Fruit fly (Drosophila melanogaster) whole organism, embryonic: ENCODE results near the gene Nthl1.

ENCODE experiments used
- Blimp-1 ChIP-seq: fragments of 200-800 bp; sonication (Bioruptor generic); optimal IDR thresholded peaks from 3 replicates; lab custom pipeline; 2018; ENCODE audit warnings: missing biosample characterization, missing genetic modification characterization, mild to moderate bottlenecking, moderate library complexity, missing genetic modification reagents
- CG11085 ChIP-seq: fragments of 200-800 bp; sonication (Bioruptor generic); IDR thresholded peaks from 2 replicates; pipeline ENCODE4 v1.3.6; 2022; ENCODE audit warnings: missing biosample characterization, missing genetic modification characterization
- CG11247 ChIP-seq: fragments of 200-800 bp; sonication (Bioruptor generic); IDR thresholded peaks from 2 replicates; pipeline ENCODE4 v1.3.6; 2022; ENCODE audit warnings: missing biosample characterization, missing genetic modification characterization
- CG11456 ChIP-seq: fragments of 200-800 bp; sonication (Bioruptor generic); IDR thresholded peaks from 3 replicates; pipeline ENCODE4 v1.3.6; 2022; ENCODE audit warnings: missing biosample characterization, missing genetic modification characterization
- CG12744 ChIP-seq: fragments of 200-800 bp; sonication (Bioruptor generic); optimal IDR thresholded peaks from 2 replicates; lab custom pipeline; 2016; ENCODE audit warnings: missing biosample characterization, missing genetic modification characterization
- CG12942 ChIP-seq: fragments of 200-800 bp; sonication (Bioruptor generic); optimal IDR thresholded peaks from 3 replicates; lab custom pipeline; 2016; ENCODE audit warnings: missing biosample characterization, missing genetic modification characterization
- CG13296 ChIP-seq: fragments of 200-800 bp; sonication (Bioruptor generic); optimal IDR thresholded peaks from 3 replicates; lab custom pipeline; 2018; ENCODE audit warnings: missing biosample characterization, mild to moderate bottlenecking, missing genetic modification characterization
- CG14860 ChIP-seq: fragments of 200-800 bp; sonication (Bioruptor generic); IDR thresholded peaks from 3 replicates; pipeline ENCODE4 v1.3.6; 2022; ENCODE audit warnings: missing biosample characterization, missing genetic modification characterization; ENCODE audit not compliant: partially characterized antibody
- CG15696 ChIP-seq: fragments of 200-800 bp; sonication (Bioruptor generic); optimal IDR thresholded peaks from 2 replicates; lab custom pipeline; 2019; ENCODE audit warnings: missing biosample characterization, mild to moderate bottlenecking, missing genetic modification characterization, moderate library complexity
- CG30020 ChIP-seq: fragments of 200-800 bp; optimal IDR thresholded peaks from 2 replicates; lab custom pipeline; 2019; ENCODE audit warnings: missing biosample characterization, mild to moderate bottlenecking, missing genetic modification characterization, moderate library complexity
- CG30403 ChIP-seq: fragments of 200-800 bp; sonication (Bioruptor generic); optimal IDR thresholded peaks from 3 replicates; lab custom pipeline; 2016; ENCODE audit warnings: missing biosample characterization, missing genetic modification characterization
- CG8281 ChIP-seq: fragments of 200-800 bp; sonication (Bioruptor generic); optimal IDR thresholded peaks from 2 replicates; lab custom pipeline; 2018; ENCODE audit warnings: missing biosample characterization, mild to moderate bottlenecking, missing genetic modification characterization, moderate library complexity
- CG8359 ChIP-seq: fragments of 200-800 bp; sonication (Bioruptor generic); optimal IDR thresholded peaks from 2 replicates; lab custom pipeline; 2017; ENCODE audit warnings: missing biosample characterization, mild to moderate bottlenecking, missing genetic modification characterization, borderline replicate concordance
- CrebB ChIP-seq: fragments of 200-800 bp; sonication (Bioruptor generic); optimal IDR thresholded peaks from 3 replicates; lab custom pipeline; 2018; ENCODE audit warnings: missing biosample characterization, mild to moderate bottlenecking, missing genetic modification characterization
- Dek ChIP-seq: fragments of 200-800 bp; sonication (Bioruptor generic); optimal IDR thresholded peaks from 3 replicates; lab custom pipeline; 2019; ENCODE audit warnings: missing biosample characterization, mild to moderate bottlenecking, missing genetic modification characterization, moderate library complexity
- Dip2 ChIP-seq: fragments of 200-800 bp; sonication (Bioruptor generic); IDR thresholded peaks from 2 replicates; pipeline ENCODE4 v1.3.6; 2022; ENCODE audit warnings: missing biosample characterization, missing genetic modification characterization
- Dp ChIP-seq: fragments of 200-800 bp; sonication (Bioruptor generic); optimal IDR thresholded peaks from 2 replicates; lab custom pipeline; 2018; ENCODE audit warnings: missing biosample characterization, mild to moderate bottlenecking, missing genetic modification characterization, moderate library complexity
- Dref ChIP-seq: fragments of 200-800 bp; sonication (Bioruptor generic); IDR thresholded peaks from 2 replicates; pipeline ENCODE4 v1.3.6; 2022; ENCODE audit warnings: missing biosample characterization, missing genetic modification characterization
- Eip74EF ChIP-seq, 2 experiments: fragments of 200-800 bp in 1 of 2; fragments of >200 bp in 1 of 2; sonication (Bioruptor generic) in 1 of 2; optimal IDR thresholded peaks; 2 replicates each; lab custom pipeline; 2017 to 2019; ENCODE audit warnings: missing biosample characterization in 2 of 2, missing genetic modification characterization in 2 of 2, mild to moderate bottlenecking in 1 of 2, moderate library complexity in 1 of 2
- Elba2 ChIP-seq: fragments of 200-800 bp; sonication (Bioruptor generic); optimal IDR thresholded peaks from 3 replicates; lab custom pipeline; 2016; ENCODE audit warnings: missing biosample characterization, missing genetic modification characterization
- Fer2 ChIP-seq: fragments of 200-800 bp; sonication (Bioruptor generic); optimal IDR thresholded peaks from 2 replicates; lab custom pipeline; 2018; ENCODE audit warnings: missing biosample characterization, mild to moderate bottlenecking, missing genetic modification characterization, moderate library complexity
- Hr39 ChIP-seq: fragments of >200 bp; optimal IDR thresholded peaks from 2 replicates; lab custom pipeline; 2017
- Lhr ChIP-seq: fragments of 200-800 bp; sonication (Bioruptor generic); optimal IDR thresholded peaks from 3 replicates; lab custom pipeline; 2017; ENCODE audit warnings: mild to moderate bottlenecking, missing biosample characterization, missing genetic modification reagents, missing genetic modification characterization
- Myb ChIP-seq: fragments of 200-800 bp; sonication (Bioruptor generic); optimal IDR thresholded peaks from 2 replicates; lab custom pipeline; 2016; ENCODE audit warnings: missing biosample characterization, missing genetic modification characterization
- TFAM ChIP-seq: fragments of 200-800 bp; sonication (Bioruptor generic); optimal IDR thresholded peaks from 2 replicates; lab custom pipeline; 2017; ENCODE audit warnings: missing biosample characterization, missing genetic modification characterization, inconsistent platforms
- Tbp ChIP-seq: fragments of >200 bp; optimal IDR thresholded peaks from 2 replicates; lab custom pipeline; 2018; ENCODE audit warnings: missing biosample characterization, missing genetic modification characterization
- Usf ChIP-seq: fragments of 200-800 bp; sonication (Bioruptor generic); optimal IDR thresholded peaks from 2 replicates; lab custom pipeline; 2017; ENCODE audit warnings: missing genotype, missing biosample characterization, missing genetic modification characterization
- aop ChIP-seq: fragments of 200-800 bp; sonication (Bioruptor generic); IDR thresholded peaks from 2 replicates; pipeline ENCODE4 v1.3.6; 2022; ENCODE audit warnings: missing biosample characterization, missing genetic modification characterization
- ap ChIP-seq: fragments of 200-800 bp; sonication (Bioruptor generic); IDR thresholded peaks from 2 replicates; pipeline ENCODE4 v1.3.6; 2022; ENCODE audit warnings: missing biosample characterization, missing genetic modification characterization
- bab2 ChIP-seq: fragments of 200-800 bp; sonication (Bioruptor generic); optimal IDR thresholded peaks from 2 replicates; lab custom pipeline; 2016; ENCODE audit warnings: missing biosample characterization, missing genetic modification characterization
- bcd ChIP-seq: fragments of 200-800 bp; sonication (Bioruptor generic); optimal IDR thresholded peaks from 2 replicates; lab custom pipeline; 2017; ENCODE audit warnings: missing biosample characterization, mild to moderate bottlenecking, missing genetic modification characterization
- btn ChIP-seq: fragments of 200-800 bp; sonication (Bioruptor generic); optimal IDR thresholded peaks from 2 replicates; lab custom pipeline; 2016; ENCODE audit warnings: missing biosample characterization, missing genetic modification characterization
- chinmo ChIP-seq: fragments of 200-800 bp; sonication (Bioruptor generic); IDR thresholded peaks from 4 replicates; pipeline ENCODE4 v1.3.6; 2022; ENCODE audit warnings: missing biosample characterization, missing genetic modification characterization; ENCODE audit not compliant: partially characterized antibody
- crol ChIP-seq: fragments of 200-800 bp; sonication (Bioruptor generic); IDR thresholded peaks from 2 replicates; pipeline ENCODE4 v1.3.6; 2022; ENCODE audit warnings: missing biosample characterization, missing genetic modification characterization
- gce ChIP-seq: fragments of 200-800 bp; sonication (Bioruptor generic); IDR thresholded peaks from 3 replicates; pipeline ENCODE4 v1.3.6; 2022; ENCODE audit warnings: missing biosample characterization, missing genetic modification characterization
- gem ChIP-seq: fragments of 200-800 bp; sonication (Bioruptor generic); optimal IDR thresholded peaks from 2 replicates; lab custom pipeline; 2019; ENCODE audit warnings: missing biosample characterization, mild to moderate bottlenecking, missing genetic modification characterization, moderate library complexity
- gfzf ChIP-seq: fragments of 200-800 bp; sonication (Bioruptor generic); optimal IDR thresholded peaks from 2 replicates; lab custom pipeline; 2016; ENCODE audit warnings: missing biosample characterization, mild to moderate bottlenecking, missing genetic modification characterization, moderate library complexity
- gt ChIP-seq: fragments of 200-800 bp; sonication (Bioruptor generic); IDR thresholded peaks from 2 replicates; pipeline ENCODE4 v1.3.6; 2022; ENCODE audit warnings: missing biosample characterization, missing genetic modification characterization
- hth ChIP-seq: fragments of >200 bp; optimal IDR thresholded peaks from 2 replicates; lab custom pipeline; 2017; ENCODE audit warnings: inconsistent platforms
- jigr1 ChIP-seq: fragments of 200-800 bp; sonication (Bioruptor generic); IDR thresholded peaks from 3 replicates; pipeline ENCODE4 v1.3.6; 2022; ENCODE audit warnings: missing biosample characterization, missing genetic modification characterization
- lmd ChIP-seq: fragments of 200-800 bp; sonication (Bioruptor generic); IDR thresholded peaks from 2 replicates; pipeline ENCODE4 v1.3.6; 2022; ENCODE audit warnings: missing biosample characterization, missing genetic modification characterization
- nom ChIP-seq: fragments of 200-800 bp; sonication (Bioruptor generic); optimal IDR thresholded peaks from 2 replicates; lab custom pipeline; 2017; ENCODE audit warnings: missing biosample characterization, missing genetic modification characterization, mild to moderate bottlenecking, moderate library complexity, missing genetic modification reagents
- phol ChIP-seq: fragments of 200-800 bp; sonication (Bioruptor generic); optimal IDR thresholded peaks from 3 replicates; lab custom pipeline; 2018; ENCODE audit warnings: missing biosample characterization, mild to moderate bottlenecking, missing genetic modification characterization, moderate library complexity
- pum ChIP-seq: fragments of 200-800 bp; sonication (Bioruptor generic); optimal IDR thresholded peaks from 2 replicates; lab custom pipeline; 2016; ENCODE audit warnings: missing biosample characterization, missing genetic modification characterization
- scrt ChIP-seq: fragments of 200-800 bp; sonication (Bioruptor generic); optimal IDR thresholded peaks from 2 replicates; lab custom pipeline; 2018; ENCODE audit warnings: missing biosample characterization, mild to moderate bottlenecking, missing genetic modification characterization, moderate library complexity
- sqz ChIP-seq: fragments of 200-800 bp; sonication (Bioruptor generic); optimal IDR thresholded peaks from 3 replicates; lab custom pipeline; 2018; ENCODE audit warnings: missing biosample characterization, mild to moderate bottlenecking, missing genetic modification characterization
- tx ChIP-seq: fragments of 200-800 bp; sonication (Bioruptor generic); optimal IDR thresholded peaks from 2 replicates; lab custom pipeline; 2016; ENCODE audit warnings: missing biosample characterization, missing genetic modification characterization
- vnd ChIP-seq: fragments of 200-800 bp; sonication (Bioruptor generic); IDR thresholded peaks from 3 replicates; pipeline ENCODE4 v1.3.6; 2022; ENCODE audit warnings: missing biosample characterization, missing genetic modification characterization; ENCODE audit not compliant: partially characterized antibody
- wek ChIP-seq: fragments of 200-800 bp; sonication (Bioruptor generic); optimal IDR thresholded peaks from 3 replicates; lab custom pipeline; 2018; ENCODE audit warnings: missing biosample characterization, mild to moderate bottlenecking, missing genetic modification characterization, moderate library complexity
- z ChIP-seq: fragments of 200-800 bp; sonication (Bioruptor generic); IDR thresholded peaks from 3 replicates; pipeline ENCODE4 v1.3.6; 2022; ENCODE audit warnings: missing biosample characterization, missing genetic modification characterization

Gene Nthl1

DNA sequence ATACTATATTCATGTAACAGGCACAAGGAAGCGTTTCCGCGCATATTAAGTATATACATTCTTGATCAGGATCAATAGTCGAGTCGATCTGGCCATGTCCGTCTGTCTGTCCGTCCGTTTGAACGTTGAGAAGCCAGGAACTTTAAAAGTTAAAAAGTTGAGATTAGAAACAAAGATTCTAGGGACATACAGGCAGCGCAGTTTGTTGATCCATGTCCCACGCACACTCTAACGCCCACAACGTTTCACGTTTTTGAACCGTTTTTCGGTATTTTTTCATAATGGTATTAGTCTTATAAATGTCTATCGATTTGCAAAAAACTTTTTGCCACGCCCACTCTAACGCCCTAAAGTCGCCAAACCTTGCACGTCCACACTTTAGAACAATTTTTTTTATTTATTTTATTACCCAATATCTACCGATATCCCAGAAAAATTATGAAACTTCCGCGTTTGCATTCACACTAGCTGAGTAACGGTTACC is 4.5 kb downstream of the Nthl1 start (continued):
- TF ChIP-seq CrebB (no peak), aop (GFP tag; lab: Robert Waterston, UW) (no peak), CG14860 (GFP tag; lab: Robert Waterston, UW) (no peak), CG8281 (tag; lab: Kevin White, UChicago) (peak; percentile 17), CG15696 (no peak), chinmo (no peak), Myb (GFP tag; lab: Kevin White, UChicago) (peak; percentile 32), CG11247 (no peak), btn (no peak), hth (no peak), bcd (no peak), Dip2 (no peak), Dp (GFP tag; lab: Kevin White, UChicago) (peak; percentile 27), CG8359 (GFP tag; lab: Kevin White, UChicago) (no peak), bab2 (no peak), Elba2 (GFP tag; lab: Kevin White, UChicago) (no peak), crol (GFP tag; lab: Robert Waterston, UW) (no peak), pum (GFP tag; lab: Kevin White, UChicago) (no peak), lmd (GFP tag; lab: Robert Waterston, UW) (no peak), Lhr (GFP tag; lab: Kevin White, UChicago) (no peak), wek (GFP tag; lab: Kevin White, UChicago) (no peak), tx (GFP tag; lab: Kevin White, UChicago) (no peak), Tbp (GFP tag; lab: Kevin White, UChicago) (no peak), CG13296 (GFP tag; lab: Kevin White, UChicago) (no peak), Dref (GFP tag; lab: Robert Waterston, UW) (0 out of 2 replicates have a peak, but pooled peaks have one; percentile 22), sqz (GFP tag; lab: Kevin White, UChicago) (no peak), Hr39 (no peak), CG12744 (no peak), CG30403 (GFP tag; lab: Kevin White, UChicago) (no peak), Fer2 (tag; lab: Kevin White, UChicago) (no peak), Eip74EF (GFP tag; optimal IDR thresholded peaks at IDR 0.05; lab: Kevin White, UChicago) (no peak), Usf (no peak), CG11456 (GFP tag; lab: Robert Waterston, UW) (no peak), CG30020 (tag; lab: Kevin White, UChicago) (no peak), ap (GFP tag; lab: Robert Waterston, UW) (no peak), gfzf (GFP tag; lab: Kevin White, UChicago) (peak; percentile 57)
- TF ChIP-seq, all 482 proteins: peak for 11

DNA sequence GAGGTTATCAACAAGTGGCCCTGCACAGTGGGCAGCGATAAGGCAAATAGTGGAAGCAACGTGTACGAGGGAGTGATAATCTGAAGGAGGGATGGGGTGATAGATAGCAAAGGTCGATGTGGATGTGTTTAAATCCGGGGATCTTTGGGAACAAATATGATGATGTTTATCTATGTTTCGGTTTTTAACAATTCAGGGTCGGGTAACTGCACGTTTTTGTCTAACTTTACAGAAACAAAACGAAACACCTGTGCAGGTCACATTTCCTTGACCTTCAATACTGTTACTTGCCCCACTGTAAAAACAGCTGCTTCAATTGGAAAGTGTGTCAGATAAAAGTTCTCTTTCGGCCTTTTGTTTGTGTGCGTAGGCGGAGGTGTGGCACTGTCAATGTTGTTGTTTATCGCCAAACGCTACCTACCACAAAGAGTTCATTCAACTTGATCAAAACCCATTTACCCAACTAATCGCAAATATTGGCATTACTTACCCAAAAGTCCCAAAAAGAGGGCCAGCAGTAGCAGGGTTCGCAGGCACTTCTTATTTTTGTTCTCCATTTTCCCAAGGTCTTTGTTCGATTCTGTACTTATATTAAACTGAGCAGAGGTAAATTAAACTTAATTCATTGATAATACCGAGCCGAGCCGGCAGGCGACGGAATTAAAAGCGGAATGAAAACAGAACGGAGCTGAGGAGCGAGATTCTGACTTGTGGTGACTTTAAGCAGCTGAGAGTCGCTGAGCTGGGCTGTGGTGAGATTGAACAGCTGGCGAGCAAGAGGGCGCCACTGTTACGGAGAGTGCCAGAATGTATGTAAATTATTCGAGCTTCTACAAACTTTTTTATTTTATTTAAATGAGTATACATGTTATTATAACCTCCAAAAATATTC is 5.2 kb downstream of the Nthl1 start, which contains the start of gene Mtp:
TSS of gene Mtp (minus strand) at position 681 of the 892 bp plus-strand sequence.
- TF ChIP-seq nom (peak; percentile 34), vnd (GFP tag; lab: Robert Waterston, UW) (no peak), scrt (peak; percentile 80), Dek (tag; lab: Kevin White, UChicago) (peak; percentile 42), gem (tag; lab: Kevin White, UChicago) (peak; percentile 84), gce (GFP tag; lab: Robert Waterston, UW) (peak; percentile 45; the same call in 1 of the 3 replicates), jigr1 (0 out of 3 replicates have a peak, but pooled peaks have one; percentile 18), CG11085 (0 out of 2 replicates have a peak, but pooled peaks have one; percentile 12), z (GFP tag; lab: Robert Waterston, UW) (no peak), gt (GFP tag; lab: Robert Waterston, UW) (no peak; the same call in 1 of the 2 replicates), phol (peak; percentile 75), CG12942 (peak; percentile 67), TFAM (no peak), Blimp-1 (GFP tag; lab: Kevin White, UChicago) (peak; percentile 79), Tbp (GFP tag; lab: Kevin White, UChicago) (no peak)
